Worm (Caenorhabditis elegans): Measurements from ENCODE around the gene C13A2.4.

ce11 chrV:7231524-7231923 lies 47.7 kb upstream of the C13A2.4 start:
- TF ChIP-seq ets-7 (tag; optimal IDR thresholded peaks at IDR 0.05) (no peak), tra-4 (tag; optimal IDR thresholded peaks at IDR 0.05) (no peak), flt-1 (GFP tag; IDR thresholded peaks at IDR 0.05) (no peak), tbx-11 (GFP tag; IDR thresholded peaks at IDR 0.05) (no peak), pes-1 (GFP tag; IDR thresholded peaks at IDR 0.05) (no peak)

Data from whole organism, early embryonic.